Fruit fly (Drosophila melanogaster) ovary, adult (tissue): ENCODE data around the gene CG31365.

Source experiments
- CG17801 ChIP-seq: fragments of 200-800 bp; optimal IDR thresholded peaks from 2 replicates; lab custom pipeline; 2019; ENCODE audit warnings: missing biosample characterization, mild to moderate bottlenecking, missing genetic modification characterization, moderate library complexity; ENCODE audit not compliant: partially characterized antibody

The CG31365 gene

DNA sequence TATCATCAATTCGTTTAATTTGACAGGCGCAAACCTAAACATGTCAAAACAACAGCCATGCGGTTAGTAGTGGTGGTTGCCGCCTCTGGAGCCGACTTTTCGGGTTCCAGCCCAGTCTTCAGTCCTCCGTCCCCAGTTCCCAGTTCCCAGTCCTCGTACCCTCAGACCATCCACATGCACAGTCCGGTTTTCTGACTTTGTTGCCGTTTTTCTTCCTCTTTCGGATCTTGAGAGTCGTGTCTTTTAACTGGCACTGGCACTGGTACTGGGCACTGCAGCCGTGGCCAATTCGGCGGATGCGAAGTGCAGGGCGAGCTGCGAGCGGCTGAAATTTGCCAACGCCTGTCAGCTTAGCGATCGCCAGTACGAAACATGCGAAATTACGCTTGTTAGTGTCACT, 6.1 kb upstream of the CG31365 start:
- TF ChIP-seq CG17801 = no peak

DNA sequence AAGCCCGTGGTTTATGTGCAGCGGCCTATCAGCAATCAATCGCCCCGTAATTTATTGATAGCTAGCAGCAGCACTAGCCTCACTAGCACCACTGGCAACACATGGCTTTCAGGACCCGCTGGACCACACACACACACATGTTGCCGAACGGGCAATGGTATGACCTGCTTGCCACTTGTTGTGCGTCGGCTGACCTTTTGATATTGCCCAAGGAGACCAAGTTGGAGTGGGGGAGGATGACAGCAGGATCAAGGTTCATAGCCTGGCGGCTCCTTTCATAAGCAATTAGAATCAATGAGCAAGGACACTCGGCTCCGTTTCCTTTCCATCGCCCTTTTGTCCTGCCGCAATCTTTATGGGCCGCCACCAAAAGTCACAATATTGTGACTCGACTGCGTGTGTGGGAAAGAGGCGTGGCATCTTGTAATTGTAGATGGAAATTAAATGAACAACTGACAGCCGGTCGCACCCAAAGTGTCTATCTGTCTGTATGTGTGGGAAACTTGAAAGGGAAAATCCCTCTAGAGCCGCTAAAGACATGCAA, 5.2 kb upstream of the CG31365 start:
- no peak for TF ChIP-seq CG17801

DNA sequence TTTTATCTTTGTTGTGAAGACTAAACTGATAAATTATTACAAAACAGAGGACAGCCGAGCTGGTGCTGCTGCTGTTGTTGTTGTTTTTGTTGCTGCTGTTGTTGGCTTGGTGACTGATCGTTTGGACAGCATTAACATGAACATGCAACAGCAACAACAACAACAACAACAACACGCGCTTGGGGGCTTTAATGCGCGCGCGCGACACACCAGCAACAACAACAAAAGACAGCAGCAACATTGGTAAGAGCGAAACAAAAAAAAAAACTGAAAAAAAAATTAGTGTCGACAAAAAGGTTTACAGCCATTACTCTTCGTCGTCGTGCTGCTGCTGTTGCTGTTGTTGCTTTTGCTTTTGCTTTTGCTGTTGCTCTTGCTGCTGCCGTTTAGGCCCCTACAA, 4.7 kb upstream of the CG31365 start:
- TF ChIP-seq CG17801 = no peak

DNA sequence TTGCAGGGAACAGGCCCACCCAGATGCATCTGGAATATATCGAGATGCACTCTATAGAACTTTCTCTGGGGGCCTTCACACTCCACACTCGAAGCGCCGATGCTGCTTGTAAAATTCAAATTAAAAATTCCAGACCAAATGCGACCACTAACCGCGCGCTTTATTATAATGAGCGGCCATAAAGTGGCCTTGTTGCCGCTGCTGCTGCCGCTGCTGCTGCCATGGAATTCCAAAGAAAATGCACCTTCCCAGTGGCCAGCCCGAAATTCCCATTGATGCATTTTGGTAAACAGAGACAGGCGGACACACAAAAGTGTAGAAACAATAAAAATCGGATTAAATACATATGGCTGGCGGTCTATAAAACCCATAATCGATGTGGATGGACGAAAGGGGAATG, 4.0 kb upstream of the CG31365 start:
- no peak for TF ChIP-seq CG17801

DNA sequence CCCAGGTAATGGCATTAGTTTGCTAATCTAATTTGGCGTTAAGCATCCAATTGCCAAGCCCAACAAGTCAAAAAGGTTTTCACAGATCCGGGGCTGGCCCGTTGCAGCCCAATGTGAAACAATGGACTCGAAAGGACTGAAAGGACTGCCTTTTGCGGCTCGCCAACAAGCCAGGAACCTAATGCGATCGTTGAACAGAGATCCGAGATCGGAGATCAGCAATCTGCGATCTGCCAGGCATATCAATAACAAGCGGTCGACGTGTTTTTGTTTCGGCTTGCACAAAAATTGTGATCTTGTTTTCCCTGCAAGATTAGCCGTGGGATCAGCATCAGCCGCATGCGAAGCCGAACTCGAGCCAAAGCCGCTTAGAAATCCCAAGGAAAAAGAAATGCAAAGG, 3.4 kb upstream of the CG31365 start:
- no peak for TF ChIP-seq CG17801

DNA sequence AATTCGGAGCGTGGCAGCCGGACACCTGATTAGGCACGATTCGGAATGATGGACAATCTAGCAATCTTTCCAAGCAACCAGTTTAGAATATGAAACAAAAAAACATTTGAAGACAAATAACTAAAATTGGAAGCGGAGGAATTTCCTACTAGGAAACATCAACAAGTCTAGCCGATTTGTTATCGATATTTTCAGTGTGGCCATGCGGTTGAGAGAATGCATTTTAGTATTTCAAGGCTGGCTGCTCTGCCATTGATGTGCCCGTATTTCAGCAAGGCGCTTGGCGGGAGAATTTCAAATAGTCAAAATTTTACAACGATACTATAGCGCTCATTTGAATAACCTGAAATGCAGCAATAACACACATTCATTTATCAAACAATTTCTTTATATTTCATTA, 1.6 kb upstream of the CG31365 start, which contains the start of gene CG31457:
CG31457 (minus strand) TSS at position 186 of the 400 bp plus-strand sequence.
- TF ChIP-seq CG17801 = no peak

DNA sequence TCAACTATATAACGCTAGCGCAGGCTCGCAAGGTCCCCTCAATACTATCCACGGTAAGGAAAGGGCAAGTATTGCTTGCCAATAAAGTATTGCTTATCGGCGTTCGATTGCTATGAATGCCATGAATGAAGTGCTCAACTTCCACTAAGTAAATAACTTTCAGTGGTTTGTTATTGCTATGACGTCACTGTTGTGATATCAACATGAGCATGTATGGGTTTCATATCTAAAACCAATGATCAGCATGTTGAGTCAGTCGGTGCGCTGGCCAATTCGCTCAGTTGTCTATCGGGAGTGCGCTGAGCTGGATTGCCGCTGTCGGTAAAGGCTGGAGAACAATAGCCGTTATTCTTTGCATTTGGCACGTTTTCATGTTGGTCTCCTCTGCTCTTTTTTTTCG, 5.3 kb downstream of the CG31365 start:
- TF ChIP-seq CG17801 = no peak

DNA sequence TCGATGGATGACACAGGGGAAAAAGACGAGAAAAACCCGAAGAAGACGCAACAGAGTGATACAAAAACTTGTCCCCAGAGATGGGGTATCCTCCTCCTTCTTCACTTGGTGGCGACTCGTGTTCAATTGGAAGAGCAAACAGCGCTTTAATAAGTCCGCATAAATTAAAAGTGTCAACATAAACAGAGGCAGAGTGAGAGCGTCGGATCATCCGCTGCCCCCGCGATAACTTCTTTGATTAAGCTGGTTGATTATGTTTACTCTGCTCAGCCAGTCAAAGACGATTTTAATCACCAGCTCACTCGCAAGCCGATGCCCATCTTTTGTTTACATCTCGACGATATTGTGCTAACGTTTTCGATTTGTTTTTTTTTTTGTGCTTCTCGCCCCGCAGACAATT, 6.3 kb downstream of the CG31365 start:
- TF ChIP-seq CG17801 = no peak

DNA sequence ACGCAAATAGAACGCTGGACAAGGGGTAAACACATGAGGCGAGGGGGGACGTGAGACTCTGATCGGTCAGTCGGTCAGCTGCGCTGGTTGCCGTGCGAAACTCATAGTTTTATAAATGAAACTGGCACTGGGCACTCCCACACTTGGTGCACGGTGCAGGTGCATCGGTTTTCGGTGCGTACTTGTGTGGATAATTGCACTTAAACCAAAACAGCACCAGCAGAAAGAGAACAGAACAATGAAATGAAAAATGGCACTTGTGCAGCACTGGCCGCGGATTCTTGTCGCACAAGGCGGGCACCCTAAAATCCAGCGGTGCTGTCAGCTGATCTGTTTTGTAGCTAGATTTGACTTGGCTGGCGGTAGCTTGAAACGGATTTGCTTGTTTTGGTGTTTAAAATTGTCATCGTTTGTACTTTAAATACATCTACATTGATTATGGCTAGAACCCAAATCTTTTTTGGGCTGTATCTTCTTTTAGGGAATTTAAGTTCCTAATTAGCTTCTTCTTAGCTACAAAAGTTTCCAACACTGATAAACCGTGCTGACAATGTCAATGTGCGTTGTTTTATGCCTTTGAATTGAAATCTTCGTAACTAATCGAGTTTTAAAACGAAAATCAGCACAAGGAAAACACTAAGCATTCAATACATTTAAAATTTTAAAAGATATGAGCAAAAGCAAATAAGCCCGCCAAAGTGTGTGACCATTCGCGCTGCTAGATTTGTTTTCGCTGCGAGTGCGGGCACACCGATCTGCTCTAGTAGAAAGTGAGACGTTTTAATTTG, 8.3 kb downstream of the CG31365 start, which contains the start of the genes Rassf and CenB1A:
Rassf (minus strand) TSS at position 249 of the 788 bp plus-strand sequence.
CenB1A (plus strand) TSS at position 718 of the 788 bp plus-strand sequence.
- TF ChIP-seq CG17801 = no peak

DNA sequence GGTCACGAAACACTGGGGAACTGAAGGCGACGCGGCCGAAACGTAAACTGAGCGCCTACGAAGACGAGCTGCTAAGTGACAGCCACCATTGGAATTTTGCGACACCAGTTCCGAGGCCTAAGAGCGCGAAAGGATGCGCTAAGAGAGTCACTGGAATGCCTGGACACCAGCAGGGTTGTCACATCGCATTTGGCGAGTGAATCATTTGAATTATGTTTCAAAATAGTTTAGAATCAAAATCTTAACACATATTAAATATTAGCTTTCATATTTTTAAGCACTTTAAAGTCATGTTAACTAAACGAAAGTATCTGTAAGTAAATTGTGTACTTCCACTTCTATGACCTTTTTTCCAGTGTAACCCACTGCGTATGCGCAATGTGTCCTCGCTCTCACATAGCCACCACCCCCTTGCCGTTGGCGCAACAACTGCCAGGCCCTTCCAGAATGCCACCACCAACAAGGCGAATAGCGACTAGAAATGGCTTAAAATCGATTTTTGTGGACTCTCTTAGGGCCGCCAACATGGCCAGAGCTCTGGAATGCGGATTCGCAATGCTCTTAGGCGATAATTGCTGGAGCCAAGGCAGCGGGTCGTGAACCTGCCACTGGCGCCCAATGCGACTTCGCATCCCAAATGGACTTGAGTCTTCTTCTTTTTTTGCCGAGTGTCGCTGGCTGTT, 13.4 kb downstream of the CG31365 start, which contains the start of gene Cow:
Cow (minus strand) TSS at position 51 of the 683 bp plus-strand sequence.
- no peak for TF ChIP-seq CG17801

DNA sequence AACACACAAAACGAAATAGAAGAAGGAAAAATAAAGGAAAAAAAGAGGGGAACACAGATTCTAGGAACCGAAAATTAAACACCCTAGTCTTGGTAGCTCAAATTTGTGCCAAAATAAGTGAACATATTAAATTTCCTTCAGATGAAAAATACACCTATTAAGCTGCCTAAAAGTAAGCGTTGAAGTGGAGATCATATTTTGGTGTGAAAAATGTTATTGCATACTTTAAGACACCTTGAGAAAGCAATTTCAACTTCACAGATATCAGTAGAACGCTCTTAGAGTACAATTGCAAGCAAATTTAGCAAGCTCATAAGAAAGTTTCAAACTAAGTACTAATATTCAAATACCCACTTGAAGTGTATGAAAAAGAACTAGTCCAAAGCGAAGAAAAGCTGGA, 15.5 kb downstream of the CG31365 start:
- TF ChIP-seq CG17801 = no peak

DNA sequence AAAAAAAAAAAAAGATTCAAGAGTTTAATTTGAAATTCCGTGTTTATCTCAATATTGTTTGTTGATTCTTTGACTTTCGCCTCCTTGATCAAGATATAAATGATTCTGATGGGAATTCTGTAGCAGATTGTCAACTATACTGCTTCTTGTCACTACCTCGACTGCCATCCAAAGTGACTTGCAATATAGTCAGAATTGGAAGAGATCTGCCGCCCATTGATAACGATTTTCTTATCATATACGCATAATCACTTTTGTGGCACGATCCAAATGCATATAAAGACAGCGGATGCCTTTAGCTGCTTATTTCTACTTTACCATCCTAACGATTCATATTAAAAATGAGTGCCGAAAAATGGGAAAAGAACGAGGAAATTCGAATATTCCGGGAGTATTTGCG, 27.0 kb downstream of the CG31365 start, which contains the start of gene CG6738:
CG6738 (plus strand) TSS at position 301 of the 400 bp plus-strand sequence.
- no peak for TF ChIP-seq CG17801

DNA sequence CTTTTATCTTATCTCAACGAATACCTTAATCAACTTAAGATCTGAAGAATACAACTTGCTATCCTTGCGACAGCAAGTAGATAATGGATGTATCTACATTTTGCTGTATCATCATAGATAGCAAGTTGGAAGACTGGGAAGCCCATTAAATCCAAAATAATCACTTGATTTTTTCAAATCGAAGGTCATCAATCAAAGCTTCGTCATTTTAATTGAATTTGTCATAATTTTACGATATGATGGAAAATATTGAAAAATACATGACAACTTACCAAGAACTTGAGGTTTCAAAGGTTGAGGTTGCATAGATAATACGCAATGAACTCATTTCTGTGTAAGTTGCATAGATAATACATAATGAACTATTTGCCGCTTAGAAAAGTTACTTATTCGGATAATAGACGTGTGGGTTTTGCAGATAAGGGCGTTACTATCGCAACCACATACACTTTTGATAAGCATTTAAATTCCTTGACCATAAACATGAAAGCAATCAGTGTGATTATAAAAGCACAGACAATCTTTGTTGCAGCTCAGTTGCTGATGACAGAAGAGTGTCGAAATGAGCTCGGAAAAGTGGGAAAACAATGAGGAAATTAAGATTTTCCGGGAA, 28.9 kb downstream of the CG31365 start, which contains the start of gene CG6733:
CG6733 (plus strand) TSS at position 532 of the 613 bp plus-strand sequence.
- TF ChIP-seq CG17801 = no peak

DNA sequence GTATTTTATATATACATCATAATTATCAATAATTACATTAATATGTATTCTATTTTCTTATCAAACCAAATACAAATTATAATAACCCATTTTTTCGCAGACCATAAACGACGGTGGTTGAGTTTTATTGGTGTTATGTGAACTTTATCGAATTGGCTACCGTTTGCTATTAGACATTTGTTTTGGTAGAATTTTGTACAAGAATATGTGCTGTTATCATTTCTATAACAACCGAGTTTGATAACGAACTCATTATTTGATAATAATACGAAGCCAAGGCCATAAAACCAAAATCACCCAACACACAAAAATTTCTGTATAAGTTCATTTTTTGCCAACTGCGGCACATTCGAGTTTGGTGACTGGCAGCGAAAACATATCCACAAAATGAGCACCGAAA, 30.9 kb downstream of the CG31365 start, which contains the start of gene CG17109:
CG17109 (plus strand) TSS at position 345 of the 400 bp plus-strand sequence.
- TF ChIP-seq CG17801 = no peak

DNA sequence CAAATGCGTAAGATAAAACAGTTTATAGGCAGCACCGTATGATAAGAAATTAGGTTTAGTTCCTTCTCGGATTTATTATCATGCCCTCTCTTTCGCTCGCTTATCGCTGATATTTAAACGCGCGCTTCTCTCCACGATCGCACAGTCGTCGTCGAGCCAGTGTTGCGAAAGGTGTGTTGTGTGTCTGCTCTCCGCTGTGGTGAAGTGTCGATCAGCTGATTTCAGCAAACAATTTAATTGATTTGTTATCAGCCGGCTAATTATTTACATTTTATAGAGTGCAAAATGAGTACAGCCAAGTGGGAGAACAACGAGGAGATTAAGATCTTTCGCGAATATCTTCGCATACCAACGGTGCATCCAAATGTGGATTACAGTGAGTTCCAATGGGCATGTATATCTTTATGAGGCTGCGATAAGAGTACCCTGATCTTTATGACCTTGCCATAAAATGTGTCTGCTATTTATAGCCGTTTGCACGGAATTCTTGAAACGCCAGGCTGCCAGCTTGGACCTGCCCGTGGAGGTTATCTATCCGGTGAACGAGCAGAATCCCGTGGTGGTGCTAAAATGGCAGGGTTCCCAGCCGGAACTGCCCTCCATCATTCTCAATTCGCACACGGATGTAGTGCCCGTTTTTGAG, 34.5 kb downstream of the CG31365 start, which contains the start of the genes CG17110 and CG6726:
CG17110 (plus strand) TSS at position 139 of the 643 bp plus-strand sequence.
CG6726 (plus strand) TSS at position 139 of the 643 bp plus-strand sequence.
- peak; percentile 46 for TF ChIP-seq CG17801

DNA sequence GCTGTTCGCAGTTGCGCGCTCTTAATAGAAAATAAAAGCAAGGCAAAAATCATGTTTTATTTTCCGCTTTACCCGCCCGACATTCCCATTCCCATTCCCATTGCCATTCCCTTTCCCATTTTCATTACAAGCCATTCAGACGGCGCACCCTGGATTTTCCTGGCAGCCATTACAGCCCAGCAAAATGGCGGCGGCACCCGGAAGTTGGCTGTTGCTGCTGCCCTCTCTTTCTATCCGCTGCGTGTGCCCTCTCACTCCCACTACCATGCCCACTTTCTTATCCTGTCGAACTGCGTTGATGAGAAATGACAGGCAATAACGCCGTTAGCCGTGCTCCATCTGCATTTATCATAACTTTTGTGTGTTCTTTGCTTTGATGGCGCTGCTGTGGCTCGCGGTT, 38.0 kb downstream of the CG31365 start:
- TF ChIP-seq CG17801 = no peak
